Worm (Caenorhabditis elegans): ENCODE results near the gene F56D2.5.

ce11 chrIII:5546730-5547129 is 34.5 kb downstream of the F56D2.5 start, which contains the start of gene F09F7.5:
- TF ChIP-seq mep-1 (tag; optimal IDR thresholded peaks at IDR 0.05) (no peak), ama-1 (optimal IDR thresholded peaks at IDR 0.05) (no peak), lin-39 (tag; optimal IDR thresholded peaks at IDR 0.05) (no peak), ztf-11 (tag; optimal IDR thresholded peaks at IDR 0.05) (no peak), unc-62 (GFP tag; optimal IDR thresholded peaks at IDR 0.05 in 1 of 2) (no peak), unc-62 (tag; optimal IDR thresholded peaks at IDR 0.05) (no peak), nhr-28 (tag; optimal IDR thresholded peaks at IDR 0.05) (no peak)

Measured in whole organism, L4 larva.